Fruit fly (Drosophila melanogaster) whole organism, wandering third instar larva: Measurements from ENCODE around the gene CG42780.

Source experiments
- psq ChIP-seq: fragments of 200-800 bp; sonication (Bioruptor generic); optimal IDR thresholded peaks from 3 replicates; lab custom pipeline; 2017; ENCODE audit warnings: missing biosample characterization, mild to moderate bottlenecking, missing genetic modification characterization, moderate library complexity
- tai ChIP-seq: sonication (Bioruptor generic); optimal IDR thresholded peaks from 2 replicates; lab custom pipeline; 2016; ENCODE audit warnings: missing biosample characterization, missing genetic modification characterization

- TF ChIP-seq psq (GFP tag; lab: Kevin White, UChicago) (no peak), tai (GFP tag; lab: Kevin White, UChicago) (no peak)
These were observed 11.4 kb downstream of the CG42780 start for dm6 chrX:7320455-7321224.
